Worm (Caenorhabditis elegans): Measurements from ENCODE around the gene D1086.8.

ce11 chrV:14146199-14146598 is 52.3 kb downstream of the D1086.8 start, which contains the start of gene acs-10:
- TF ChIP-seq lsy-2 (tag; optimal IDR thresholded peaks at IDR 0.05) (no peak), cey-2 (tag; optimal IDR thresholded peaks at IDR 0.05; ENCODE audit: borderline replicate concordance, insufficient read depth) (no peak), nhr-48 (tag; optimal IDR thresholded peaks at IDR 0.05) (no peak), lin-39 (tag; optimal IDR thresholded peaks at IDR 0.05) (no peak), nhr-77 (tag; optimal IDR thresholded peaks at IDR 0.05) (no peak), F37D6.2 (tag; optimal IDR thresholded peaks at IDR 0.05) (no peak), ztf-11 (tag; optimal IDR thresholded peaks at IDR 0.05) (no peak), zfp-2 (tag; optimal IDR thresholded peaks at IDR 0.05) (no peak)
